Fruit fly (Drosophila melanogaster) whole organism, adult: ENCODE results near the gene Mps1.

Experiments
- CG1620 ChIP-seq: fragments of 200-800 bp; sonication (Bioruptor generic); optimal IDR thresholded peaks from 2 replicates; lab custom pipeline; 2016; ENCODE audit warnings: missing biosample characterization, missing genetic modification characterization
- CG33017 ChIP-seq: fragments of 200-800 bp; sonication (Bioruptor generic); optimal IDR thresholded peaks from 2 replicates; lab custom pipeline; 2018; ENCODE audit warnings: missing biosample characterization, mild to moderate bottlenecking, missing genetic modification characterization, moderate library complexity
- CG5204 ChIP-seq: fragments of 200-800 bp; sonication (Bioruptor generic); optimal IDR thresholded peaks from 2 replicates; lab custom pipeline; 2016; ENCODE audit warnings: missing biosample characterization, missing genetic modification characterization
- Crg-1 ChIP-seq: fragments of 200-800 bp; sonication (Bioruptor generic); optimal IDR thresholded peaks from 2 replicates; lab custom pipeline; 2016; ENCODE audit warnings: missing biosample characterization, missing genetic modification characterization
- cnc ChIP-seq, 2 experiments: fragments of >200 bp; optimal IDR thresholded peaks; 2 replicates each; lab custom pipeline; 2017
- kay ChIP-seq: fragments of 200-800 bp; sonication (Bioruptor generic); peaks from one replicate; lab custom pipeline; 2016; ENCODE audit warnings: missing biosample characterization, missing genetic modification characterization, borderline replicate concordance
- tj ChIP-seq: fragments of 200-800 bp; sonication (Bioruptor generic); optimal IDR thresholded peaks from 3 replicates; lab custom pipeline; 2017; ENCODE audit warnings: missing biosample characterization, mild to moderate bottlenecking, missing genetic modification characterization, moderate library complexity

- TF ChIP-seq CG1620 (GFP tag; lab: Kevin White, UChicago) (no peak), tj (GFP tag; lab: Kevin White, UChicago) (no peak), CG33017 (tag; lab: Kevin White, UChicago) (no peak), kay (GFP tag; lab: Kevin White, UChicago) (no peak), cnc (optimal IDR thresholded peaks at IDR 0.05; lab: Kevin White, UChicago) (no peak), Crg-1 (GFP tag; lab: Kevin White, UChicago) (no peak), CG5204 (GFP tag; lab: Kevin White, UChicago) (no peak)
Observed at dm6 chr3R:17666797-17667156, 4.3 kb upstream of the Mps1 start.
